Worm (Caenorhabditis elegans): ENCODE measurements around the gene srr-1.
A peak's percentile ranks its signal among the peaks of the same experiment; 100 is the strongest.

DNA sequence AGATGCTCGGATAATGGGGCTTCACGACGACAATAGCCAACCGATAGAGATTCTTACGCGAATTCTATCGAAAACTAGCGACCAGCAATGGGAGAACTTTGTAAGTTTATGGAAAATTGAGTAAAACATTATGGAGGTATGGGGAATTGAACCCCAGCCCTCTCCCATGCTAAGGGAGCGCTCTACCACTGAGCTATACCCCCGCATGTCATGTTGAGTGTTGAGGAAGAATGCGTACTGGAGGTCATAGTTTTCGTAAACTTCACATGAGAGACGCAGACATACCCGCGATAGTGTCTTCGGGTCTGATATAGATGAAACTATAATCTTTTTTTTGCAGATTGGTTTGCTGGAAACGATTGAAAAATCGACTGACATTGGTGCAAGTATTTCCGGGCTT lies 50.2 kb downstream of the srr-1 start:
- TF ChIP-seq nhr-237 (tag; optimal IDR thresholded peaks at IDR 0.05): no peak
- no peak for TF ChIP-seq lin-15B (tag; optimal IDR thresholded peaks at IDR 0.05)
- TF ChIP-seq elt-3 (tag; optimal IDR thresholded peaks at IDR 0.05): peak in 4 of 6 experiments; percentile 23 to 47 (median 44)
- peak; percentile 20 to 58 (median 54) for TF ChIP-seq ceh-82 (tag; optimal IDR thresholded peaks at IDR 0.05)
- no peak for TF ChIP-seq unc-62 (GFP tag; optimal IDR thresholded peaks at IDR 0.05)
- peak; percentile 34 for TF ChIP-seq lir-3 (tag; optimal IDR thresholded peaks at IDR 0.05; ENCODE audit: poor library complexity)
- no peak for TF ChIP-seq zag-1 (tag; optimal IDR thresholded peaks at IDR 0.05)
- TF ChIP-seq sox-4 (tag; optimal IDR thresholded peaks at IDR 0.05): no peak
- peak; percentile 58 for TF ChIP-seq snpc-4 (tag; optimal IDR thresholded peaks at IDR 0.05)
- TF ChIP-seq pqm-1 (tag; optimal IDR thresholded peaks at IDR 0.05): no peak
- no peak for TF ChIP-seq nhr-11 (tag; optimal IDR thresholded peaks at IDR 0.05)
- TF ChIP-seq ets-5 (GFP tag; IDR thresholded peaks at IDR 0.05): no peak
- peak; percentile 75 for TF ChIP-seq nhr-47 (tag; optimal IDR thresholded peaks at IDR 0.05)
